Fruit fly (Drosophila melanogaster) whole organism, pupa: ENCODE results near the gene CG7840.
A peak's percentile ranks its signal among the peaks of the same experiment; 100 is the strongest.

Experiments used
- CG8159 ChIP-seq: fragments of 200-800 bp; sonication (Bioruptor generic); optimal IDR thresholded peaks from 3 replicates; lab custom pipeline; 2018; ENCODE audit warnings: missing biosample characterization, mild to moderate bottlenecking, missing genetic modification characterization, moderate library complexity
- gl ChIP-seq: fragments of 200-800 bp; sonication (Bioruptor generic); optimal IDR thresholded peaks from 2 replicates; lab custom pipeline; 2018; ENCODE audit warnings: missing biosample characterization, mild to moderate bottlenecking, missing genetic modification characterization

DNA sequence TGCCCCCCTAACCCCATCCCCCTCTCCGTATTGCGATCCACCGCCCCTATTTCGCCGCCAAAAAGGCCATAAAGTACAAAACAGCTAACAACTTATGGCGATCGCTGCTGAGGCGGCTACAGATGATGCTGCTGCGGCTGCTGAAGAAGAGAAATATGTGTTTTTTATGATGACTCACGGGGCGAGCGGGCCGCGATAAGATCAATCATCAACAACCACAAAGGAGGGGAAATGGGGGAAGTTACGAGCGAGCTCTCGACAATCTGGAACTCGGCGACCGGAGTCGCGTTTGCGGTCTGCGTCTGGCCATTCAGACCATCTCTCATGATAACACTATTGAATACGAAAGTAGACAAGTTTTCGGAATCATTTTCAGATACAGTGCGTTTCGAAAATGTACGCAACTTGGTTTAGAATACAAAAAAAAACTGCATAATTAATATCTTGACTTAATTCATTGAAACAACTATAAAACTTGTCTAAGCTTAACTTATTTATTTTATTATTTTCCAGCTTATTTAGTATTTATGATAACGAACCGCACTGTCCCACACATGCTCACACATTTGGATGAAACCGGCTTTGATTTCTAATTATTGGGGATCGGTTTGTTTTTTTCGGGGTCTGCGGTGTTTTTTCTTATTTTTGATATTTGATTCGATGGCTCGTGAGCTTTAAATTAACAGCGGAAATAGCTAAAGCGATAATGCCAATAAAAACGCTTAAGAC is 13.1 kb upstream of the CG7840 start:
- TF ChIP-seq gl (tag; lab: Kevin White, UChicago) = no peak
- TF ChIP-seq CG8159 (tag; lab: Kevin White, UChicago) = peak; percentile 66
